Fruit fly (Drosophila melanogaster): ENCODE data around the gene CG4650.

dm6 chr2L:14774713-14775112, at the start of gene CG4650:
- no peak for TF ChIP-seq insv (optimal IDR thresholded peaks at IDR 0.05)
- no peak for TF ChIP-seq h (optimal IDR thresholded peaks at IDR 0.05)
- TF ChIP-seq Sin3A (optimal IDR thresholded peaks at IDR 0.05) = no peak
- TF ChIP-seq Myc (optimal IDR thresholded peaks at IDR 0.05) = no peak
- TF ChIP-seq ttk (optimal IDR thresholded peaks at IDR 0.05) = no peak
- TF ChIP-seq psq (optimal IDR thresholded peaks at IDR 0.05) = no peak
